Fruit fly (Drosophila melanogaster) S2 (cell line): ENCODE measurements around the gene CG5727.

Experiments used
- CG8478 ChIP-seq: fragments of >200 bp; optimal IDR thresholded peaks from 2 replicates; lab custom pipeline; 2018
- CTCF ChIP-seq, 2 experiments: fragments of >200 bp; optimal IDR thresholded peaks; 2 replicates each; lab custom pipeline; 2018

The CG5727 gene

DNA sequence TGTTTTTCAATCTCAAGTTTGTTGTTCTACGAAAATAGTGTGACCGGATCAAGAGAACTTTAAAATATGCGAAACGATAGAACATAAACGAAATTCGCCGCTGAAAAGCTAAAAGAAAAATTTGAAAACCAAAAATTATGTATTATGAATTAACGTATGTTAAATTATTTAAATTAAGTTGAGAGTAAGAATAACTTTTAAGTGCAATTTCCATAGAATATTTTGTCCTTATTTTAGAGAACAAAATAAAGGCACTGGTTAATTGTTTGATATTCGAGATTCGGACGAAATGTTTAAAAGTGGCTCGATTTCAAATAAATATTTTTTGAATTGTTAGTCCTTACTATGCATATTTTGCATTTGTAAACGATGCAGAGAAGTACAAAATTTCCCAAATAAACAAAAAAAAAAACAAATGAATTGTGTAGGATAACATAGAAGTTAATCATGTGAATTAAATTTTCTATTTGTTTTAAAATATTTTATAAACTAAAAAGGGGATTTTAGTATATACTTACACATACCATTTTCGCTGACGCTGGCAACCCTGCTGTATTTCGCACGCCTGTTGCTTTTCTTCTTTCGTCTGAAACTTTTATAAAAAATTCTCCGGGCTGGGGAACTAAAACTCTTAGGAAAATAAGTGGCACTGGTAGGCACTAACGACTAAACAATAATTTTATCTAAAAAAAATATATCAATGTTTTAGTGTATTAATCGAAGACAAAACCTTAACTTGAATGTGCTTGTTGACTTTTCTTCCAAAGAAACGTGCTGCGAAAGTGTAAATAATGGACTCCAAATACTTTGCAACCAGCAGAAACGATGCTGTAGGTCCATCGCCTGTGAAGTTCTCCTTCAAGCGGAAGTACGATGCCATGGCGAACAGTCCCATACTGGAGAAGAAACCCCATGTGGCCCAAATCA, at the start of gene CG5727, which contains the start of gene ath:
Gene CG5727, minus strand, starts transcription at position 51 of the 927 bp plus-strand sequence.
Gene ath, plus strand, starts transcription at position 513 of the 927 bp plus-strand sequence.
- no peak for TF ChIP-seq CTCF (optimal IDR thresholded peaks at IDR 0.05; lab: Kevin White, UChicago)
- no peak for TF ChIP-seq CG8478 (lab: Kevin White, UChicago)

DNA sequence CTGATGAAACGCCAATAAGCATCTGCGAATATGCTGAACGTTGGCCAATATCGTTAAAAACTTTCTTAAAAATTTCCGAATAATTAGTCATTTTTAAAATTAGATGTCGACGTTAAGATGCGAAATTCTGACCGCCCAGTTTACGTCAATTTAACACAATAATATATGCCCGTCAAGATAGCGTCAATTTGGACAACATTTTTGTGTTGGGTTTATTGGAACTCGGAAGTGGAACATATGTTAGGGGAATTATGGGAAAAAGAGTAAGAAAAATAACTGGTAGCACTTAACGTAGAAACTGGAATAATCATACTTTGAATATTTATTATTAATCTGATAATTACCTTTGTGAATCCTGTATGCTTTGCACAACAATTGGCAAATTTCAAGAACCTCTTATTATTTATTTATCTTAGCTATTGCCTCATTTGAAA, 45.3 kb upstream of the CG5727 start, which contains the start of gene CG5676:
Gene CG5676, minus strand, starts transcription at position 167 of the 434 bp plus-strand sequence.
- TF ChIP-seq CG8478 (lab: Kevin White, UChicago), result no peak
- TF ChIP-seq CTCF (optimal IDR thresholded peaks at IDR 0.05; lab: Kevin White, UChicago), result no peak

DNA sequence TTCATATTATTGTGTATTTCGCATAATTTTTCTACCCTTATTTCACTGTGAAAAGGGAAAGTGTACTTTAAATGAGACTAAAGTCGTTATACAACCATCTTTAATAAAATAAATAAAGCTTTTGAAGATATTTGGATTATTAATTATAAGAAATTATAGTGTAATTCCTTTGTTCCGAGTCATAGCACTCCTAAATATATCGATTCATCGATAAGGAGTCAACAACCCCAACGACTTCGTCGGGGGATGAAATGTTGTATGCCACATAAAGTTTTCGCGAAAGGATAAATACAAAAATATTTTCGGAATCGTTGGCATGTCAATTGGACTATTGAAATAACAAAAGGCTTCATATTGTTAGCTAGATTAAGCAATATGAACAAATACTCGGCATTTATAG, 41.1 kb upstream of the CG5727 start, which contains the start of gene Ror:
Gene Ror, plus strand, starts transcription at position 252 of the 400 bp plus-strand sequence.
- TF ChIP-seq CG8478 (lab: Kevin White, UChicago), result no peak
- TF ChIP-seq CTCF (optimal IDR thresholded peaks at IDR 0.05; lab: Kevin White, UChicago), result no peak

DNA sequence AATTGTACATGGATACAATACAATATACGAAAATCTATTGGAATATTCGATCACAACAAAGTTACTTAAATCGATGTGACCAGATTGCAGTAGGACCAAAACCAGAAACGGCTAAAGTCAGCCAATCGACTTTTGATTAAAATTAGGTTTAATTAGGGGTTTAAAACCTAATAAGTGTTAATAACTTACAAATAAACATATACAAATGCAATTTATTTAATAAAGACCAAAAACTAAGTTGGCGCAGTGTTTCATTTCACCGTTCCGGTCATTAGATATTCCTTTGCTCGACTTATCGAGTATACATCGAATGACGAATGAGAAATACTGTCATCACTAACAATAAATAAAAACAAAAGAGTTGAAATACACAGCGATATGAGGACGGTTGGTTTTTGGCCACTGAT, 40.0 kb upstream of the CG5727 start, which contains the start of the genes bsk and CG31717:
Gene bsk, minus strand, starts transcription at position 61 of the 407 bp plus-strand sequence.
Gene CG31717, plus strand, starts transcription at position 297 of the 407 bp plus-strand sequence.
- TF ChIP-seq CG8478 (lab: Kevin White, UChicago) (no peak), CTCF (optimal IDR thresholded peaks at IDR 0.05; lab: Kevin White, UChicago) (no peak)

DNA sequence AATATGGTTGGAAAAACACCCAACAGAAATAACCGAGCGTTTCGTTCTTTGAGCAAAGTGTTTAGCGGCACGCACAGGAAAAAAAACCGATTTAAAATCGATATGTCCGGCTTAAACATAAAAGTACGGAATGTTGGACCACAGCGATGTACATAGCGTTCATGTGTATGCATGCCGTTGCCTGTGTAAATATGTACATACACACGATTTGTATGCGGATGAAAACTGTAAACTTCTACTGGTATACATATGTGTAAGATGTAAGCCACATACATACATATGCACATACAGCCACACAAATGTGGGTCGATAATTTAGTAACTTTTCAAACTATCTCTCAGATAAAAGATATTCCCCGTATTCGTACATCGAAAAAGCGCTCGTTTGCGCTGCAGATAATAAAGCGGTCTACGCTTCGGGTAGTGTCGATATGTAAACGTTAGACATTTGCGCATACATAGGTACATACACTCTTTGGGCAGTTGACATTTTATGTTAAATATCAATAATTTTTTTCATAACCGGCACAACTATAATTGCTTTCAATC, 39.2 kb upstream of the CG5727 start:
- TF ChIP-seq CTCF (optimal IDR thresholded peaks at IDR 0.05; lab: Kevin White, UChicago), result no peak
- no peak for TF ChIP-seq CG8478 (lab: Kevin White, UChicago)

DNA sequence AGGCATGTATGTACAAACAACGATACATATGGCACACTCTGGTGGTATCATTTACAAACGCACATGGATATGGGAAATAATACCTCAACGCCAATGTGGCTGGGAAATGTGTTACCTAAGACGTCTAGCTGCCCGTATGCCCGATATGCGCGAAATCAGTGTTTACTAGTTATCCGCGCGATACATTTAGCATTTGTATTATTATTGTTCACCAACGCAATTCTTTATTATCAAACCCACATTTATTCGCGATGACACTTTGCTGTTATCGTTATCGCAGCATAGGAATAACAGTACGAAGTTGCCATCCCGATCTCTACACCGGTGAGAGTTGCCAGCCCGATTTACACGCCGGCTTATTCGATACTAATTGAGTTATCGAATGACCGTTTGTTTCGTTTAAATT, 36.3 kb upstream of the CG5727 start, which contains the start of gene chico:
Gene chico, minus strand, starts transcription at position 294 of the 406 bp plus-strand sequence.
- TF ChIP-seq CTCF (optimal IDR thresholded peaks at IDR 0.05; lab: Kevin White, UChicago) (peak; percentile 45 to 46), CG8478 (lab: Kevin White, UChicago) (no peak)

DNA sequence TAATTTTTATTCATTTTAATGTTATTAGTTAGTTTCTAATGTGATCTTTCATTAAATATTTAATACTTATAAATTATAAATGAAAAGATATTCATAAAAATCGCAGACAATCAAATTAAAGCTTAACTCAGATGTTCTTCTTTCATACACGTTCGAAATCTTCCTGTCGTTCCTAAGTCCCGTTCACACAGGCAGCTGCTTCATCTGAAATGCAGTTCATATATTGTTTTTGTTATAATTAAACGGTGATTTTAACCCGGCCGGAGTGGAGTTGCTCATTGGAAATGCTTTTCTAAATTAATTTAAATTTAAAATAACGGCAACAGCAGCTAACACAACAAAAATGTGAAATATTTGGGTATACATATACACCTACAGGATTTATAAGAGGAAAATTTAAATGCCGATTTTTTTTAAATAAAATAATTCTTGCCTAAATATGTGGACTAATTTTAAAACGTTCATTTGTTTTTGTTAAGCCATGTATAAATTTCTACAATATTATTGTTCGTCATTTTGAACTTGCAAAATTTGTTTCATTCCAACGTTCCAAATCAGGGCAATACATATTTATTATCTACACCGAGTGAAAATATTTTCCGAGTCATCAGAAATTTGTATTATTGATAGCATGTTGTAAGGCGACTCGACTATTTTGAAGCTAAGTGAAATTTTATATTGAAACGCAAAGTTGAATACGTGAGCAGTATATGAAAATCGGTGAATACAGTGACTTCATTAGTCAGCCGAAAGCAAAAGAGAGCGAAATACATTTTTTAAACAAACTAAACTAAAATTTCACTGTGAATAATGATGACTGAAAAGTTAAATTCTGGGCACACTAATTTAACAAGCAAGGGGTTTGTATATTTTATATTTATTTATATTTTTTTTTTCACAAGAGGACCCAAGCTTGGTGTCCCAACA, 28.5 kb upstream of the CG5727 start, which contains the start of gene me31B:
Gene me31B, plus strand, starts transcription at position 616 of the 927 bp plus-strand sequence.
- TF ChIP-seq CTCF (optimal IDR thresholded peaks at IDR 0.05; lab: Kevin White, UChicago), result no peak
- TF ChIP-seq CG8478 (lab: Kevin White, UChicago), result no peak

DNA sequence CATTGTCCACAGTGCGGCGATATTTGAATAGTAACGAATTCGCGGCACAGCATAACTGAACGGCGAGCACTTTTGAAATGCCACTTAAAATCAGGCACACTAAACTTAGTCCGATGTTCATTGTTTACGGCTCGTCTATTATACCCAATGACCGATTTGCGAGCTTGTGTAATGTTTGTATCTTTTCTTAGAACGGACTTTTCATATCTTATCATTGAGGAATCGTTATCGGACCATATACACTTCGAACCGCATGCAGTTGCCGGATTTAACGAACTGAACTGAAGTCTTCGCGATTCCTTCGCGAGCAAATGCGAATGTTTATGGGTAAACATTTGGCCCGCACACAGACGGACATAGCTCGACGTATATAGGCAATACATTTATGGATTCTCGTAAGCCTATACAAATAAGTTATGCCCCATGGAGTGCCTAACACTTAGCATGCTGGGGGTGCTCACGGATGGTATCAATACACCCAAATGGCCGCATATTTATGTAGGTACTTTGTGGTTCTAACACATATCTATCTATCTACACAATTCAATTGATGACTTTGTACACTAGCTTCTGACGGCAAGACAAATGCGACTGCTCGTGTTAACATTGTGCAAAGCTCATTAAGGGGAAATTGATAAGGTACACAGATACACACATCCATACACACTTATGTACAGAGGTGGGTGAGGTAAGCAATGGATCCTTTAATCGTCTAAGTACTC, 27.4 kb upstream of the CG5727 start, which contains the start of gene mthl15:
Gene mthl15, minus strand, starts transcription at position 593 of the 722 bp plus-strand sequence.
- no peak for TF ChIP-seq CTCF (optimal IDR thresholded peaks at IDR 0.05; lab: Kevin White, UChicago)
- TF ChIP-seq CG8478 (lab: Kevin White, UChicago), result no peak

DNA sequence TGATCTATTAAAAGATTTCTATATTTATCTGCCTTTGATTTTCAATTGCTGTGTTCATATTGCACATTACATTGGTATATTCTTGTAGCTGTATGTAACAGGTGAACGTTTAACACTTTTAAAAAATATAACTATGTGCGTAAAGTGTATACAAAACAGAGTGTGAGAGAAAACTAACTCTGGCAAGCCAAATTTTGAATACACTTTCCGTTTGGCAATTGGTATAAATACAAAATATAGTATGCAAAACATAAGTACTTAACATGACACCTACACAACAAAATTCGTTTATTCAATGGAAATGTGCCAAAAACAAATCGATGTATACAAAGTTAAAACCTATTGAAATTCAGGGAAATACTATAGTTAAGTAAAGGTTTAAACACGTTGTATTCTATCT, 22.3 kb upstream of the CG5727 start:
- TF ChIP-seq CG8478 (lab: Kevin White, UChicago), result no peak
- no peak for TF ChIP-seq CTCF (optimal IDR thresholded peaks at IDR 0.05; lab: Kevin White, UChicago)

DNA sequence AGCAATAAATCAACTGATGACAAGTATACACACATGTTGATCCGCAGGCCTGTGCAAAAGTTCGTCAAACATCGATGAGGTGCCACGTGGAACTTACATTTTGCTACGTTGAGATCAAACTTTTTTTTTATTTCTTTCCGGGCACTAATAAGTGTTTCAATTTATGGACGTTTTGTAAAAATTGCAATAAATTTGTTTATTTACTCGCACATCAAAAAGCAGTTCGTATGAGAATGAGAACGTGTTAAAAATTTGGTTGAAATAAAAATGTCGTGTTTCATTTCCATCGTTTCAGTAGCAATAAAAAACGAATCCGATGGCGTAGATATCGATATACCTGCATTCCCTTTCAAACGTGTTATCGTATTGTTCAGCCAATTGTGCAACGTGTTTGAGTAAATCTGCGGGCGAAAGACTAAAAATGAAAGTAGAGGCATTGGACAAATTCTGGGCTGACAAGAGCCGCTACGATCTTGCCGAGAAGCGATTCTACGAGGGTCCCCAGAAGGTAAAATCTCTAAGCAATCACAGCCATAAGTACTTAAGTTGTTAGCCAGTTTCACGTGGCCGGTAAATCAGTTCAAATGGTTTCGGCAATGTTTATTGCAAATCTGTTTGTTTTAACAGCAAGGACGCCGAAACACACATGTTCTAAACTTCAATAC, 21.8 kb upstream of the CG5727 start, which contains the start of gene eEF1delta:
Gene eEF1delta, plus strand, starts transcription at position 356 of the 665 bp plus-strand sequence.
- TF ChIP-seq CTCF (optimal IDR thresholded peaks at IDR 0.05; lab: Kevin White, UChicago) (no peak), CG8478 (lab: Kevin White, UChicago) (no peak)

DNA sequence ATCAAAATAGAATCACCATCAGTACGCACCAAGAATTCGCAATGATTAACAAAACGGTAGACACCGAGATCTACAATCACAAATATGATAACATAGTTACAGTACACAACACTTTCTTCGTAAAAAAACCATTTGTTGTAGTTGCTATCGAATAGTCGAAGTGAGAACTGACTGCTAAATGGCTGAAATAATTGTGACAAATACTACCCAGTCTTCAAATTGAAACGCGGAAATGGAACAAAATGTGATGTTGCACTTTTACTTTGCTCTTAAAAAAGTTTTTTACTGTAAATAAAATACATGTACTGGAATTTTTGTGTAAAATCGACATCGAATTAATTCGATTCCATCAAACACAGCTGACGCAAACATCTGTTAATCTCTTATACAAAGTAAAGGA, 21.0 kb upstream of the CG5727 start, which contains the start of gene ova:
Gene ova, minus strand, starts transcription at position 183 of the 400 bp plus-strand sequence.
- no peak for TF ChIP-seq CG8478 (lab: Kevin White, UChicago)
- TF ChIP-seq CTCF (optimal IDR thresholded peaks at IDR 0.05; lab: Kevin White, UChicago), result no peak

DNA sequence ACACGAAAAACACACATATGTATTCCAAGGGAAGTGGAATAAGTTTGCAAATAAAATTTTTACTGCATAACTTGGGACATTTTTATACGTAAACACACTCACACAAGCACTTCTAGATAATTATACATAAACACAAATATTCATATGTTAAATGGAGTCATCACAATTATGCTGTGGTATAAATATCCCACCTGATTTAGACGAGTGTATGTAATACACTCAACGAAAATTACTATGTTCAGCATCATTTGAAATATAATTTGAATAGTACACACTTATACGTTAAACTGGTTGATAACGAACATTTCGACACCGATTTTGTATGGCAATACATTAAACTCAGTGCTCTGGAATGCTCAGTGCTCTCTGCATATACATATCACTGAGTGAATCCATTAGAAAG, 20.6 kb upstream of the CG5727 start:
- TF ChIP-seq CG8478 (lab: Kevin White, UChicago) (no peak), CTCF (optimal IDR thresholded peaks at IDR 0.05; lab: Kevin White, UChicago) (no peak)
